Worm (Caenorhabditis elegans): ENCODE data around the gene pals-38.

DNA sequence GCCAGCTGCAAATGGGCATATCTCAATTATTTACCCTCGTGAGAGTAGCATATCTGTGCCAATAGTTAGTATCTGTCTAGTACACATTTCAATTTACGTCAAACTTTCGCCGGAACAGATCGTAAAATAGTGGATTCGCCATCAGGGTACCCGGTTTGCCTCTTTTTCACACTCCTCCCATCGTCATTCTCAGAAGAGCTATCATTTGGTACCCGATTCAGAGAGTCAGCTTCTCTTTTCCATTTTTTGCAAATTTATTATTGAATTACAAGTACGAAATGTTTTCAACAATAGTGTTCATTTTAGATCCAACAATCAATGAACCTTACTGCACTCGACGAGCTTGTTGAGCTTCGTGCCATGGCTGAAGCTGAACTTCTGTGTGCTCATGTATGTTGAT lies 17.8 kb downstream of the pals-38 start, which contains the start of gene C54D10.5:
- TF ChIP-seq unc-62 (GFP tag; optimal IDR thresholded peaks at IDR 0.05) (no peak), nhr-28 (tag; optimal IDR thresholded peaks at IDR 0.05) (no peak), egl-27 (tag; optimal IDR thresholded peaks at IDR 0.05) (no peak), ama-1 (optimal IDR thresholded peaks at IDR 0.05) (no peak), pqm-1 (tag; optimal IDR thresholded peaks at IDR 0.05) (no peak), lin-39 (tag; optimal IDR thresholded peaks at IDR 0.05) (no peak), skn-1 (tag; optimal IDR thresholded peaks at IDR 0.05) (no peak), nhr-76 (tag; optimal IDR thresholded peaks at IDR 0.05) (no peak)

Data from whole organism, L3 larva.